Worm (Caenorhabditis elegans) whole organism, L4 larva: Measurements from ENCODE around the gene npr-13.
A peak's percentile ranks its signal among the peaks of the same experiment; 100 is the strongest.

ENCODE experiments used
- F49E8.2 ChIP-seq: sonication (generic microtip); optimal IDR thresholded peaks from 2 replicates; lab custom pipeline; 2016; ENCODE audit warnings: missing compliant biosample characterization, mild to moderate bottlenecking, missing genetic modification characterization, borderline replicate concordance
- R02D3.7 ChIP-seq: fragments of 150-350 bp; sonication (generic microtip); optimal IDR thresholded peaks from 3 replicates; lab custom pipeline; 2014; ENCODE audit warnings: missing biosample characterization, missing genetic modification characterization
- T26A8.4 ChIP-seq: fragments of 200-800 bp; sonication (Bioruptor generic); IDR thresholded peaks from 2 replicates; pipeline ENCODE4 v1.3.6; 2022; ENCODE audit warnings: missing genetic modification characterization, missing compliant biosample characterization
- Y5F2A.4 ChIP-seq: fragments of 200-800 bp; sonication (Bioruptor generic); optimal IDR thresholded peaks from 2 replicates; lab custom pipeline; 2018; ENCODE audit warnings: mild to moderate bottlenecking, missing genetic modification characterization, missing compliant biosample characterization
- Y75B8A.6 ChIP-seq: fragments of 200-800 bp; sonication (Bioruptor generic); IDR thresholded peaks from 2 replicates; pipeline ENCODE4 v1.3.6; 2022; ENCODE audit warnings: missing genetic modification reagents, missing genetic modification characterization, missing compliant biosample characterization
- ZK337.2 ChIP-seq: fragments of 200-800 bp; sonication (Bioruptor generic); IDR thresholded peaks from 2 replicates; pipeline ENCODE4 v1.3.6; 2022; ENCODE audit warnings: missing genetic modification reagents, missing genetic modification characterization, missing compliant biosample characterization
- aha-1 ChIP-seq: fragments of 150-350 bp; peaks from one replicate; lab custom pipeline; 2014; ENCODE audit warnings: missing biosample characterization, missing genetic modification characterization
- aly-2 ChIP-seq: sonication (generic microtip); optimal IDR thresholded peaks from 2 replicates; lab custom pipeline; 2018; ENCODE audit warnings: missing biosample characterization, missing genetic modification characterization
- attf-4 ChIP-seq: sonication (generic microtip); optimal IDR thresholded peaks from 3 replicates; lab custom pipeline; 2017; ENCODE audit warnings: missing biosample characterization, missing genetic modification characterization
- ceh-20 ChIP-seq: fragments of 200-800 bp; sonication (Bioruptor generic); IDR thresholded peaks from 2 replicates; pipeline ENCODE4 v1.3.6; 2022; ENCODE audit warnings: missing genetic modification reagents, missing genetic modification characterization, missing compliant biosample characterization
- ceh-32 ChIP-seq: sonication (generic microtip); optimal IDR thresholded peaks from 2 replicates; lab custom pipeline; 2016; ENCODE audit warnings: mild to moderate bottlenecking, missing genetic modification characterization, missing compliant biosample characterization; ENCODE audit not compliant: poor library complexity
- ceh-82 ChIP-seq: sonication (generic microtip); optimal IDR thresholded peaks from 2 replicates; lab custom pipeline; 2017; ENCODE audit warnings: missing biosample characterization, missing genetic modification characterization
- cey-2 ChIP-seq: sonication (generic microtip); optimal IDR thresholded peaks from 3 replicates; lab custom pipeline; 2017; ENCODE audit warnings: missing genetic modification characterization, mild to moderate bottlenecking, missing compliant biosample characterization, antibody characterized with exemption, borderline replicate concordance; ENCODE audit not compliant: insufficient read depth
- ctbp-1 ChIP-seq: fragments of 200-800 bp; sonication (Bioruptor generic); IDR thresholded peaks from 2 replicates; pipeline ENCODE4 v1.3.6; 2022; ENCODE audit warnings: missing genetic modification reagents, missing genetic modification characterization, missing compliant biosample characterization
- daf-12 ChIP-seq: fragments of 150-350 bp; optimal IDR thresholded peaks from 2 replicates; lab custom pipeline; 2014; ENCODE audit warnings: missing biosample characterization, missing genetic modification reagents, missing genetic modification characterization
- daf-16 ChIP-seq, 3 experiments: sonication (generic microtip); optimal IDR thresholded peaks; 2 replicates each; lab custom pipeline; 2016 to 2017; ENCODE audit warnings: missing genetic modification characterization in 3 of 3, missing genetic modification reagents in 3 of 3, mild to moderate bottlenecking in 2 of 3, missing compliant biosample characterization in 2 of 3, missing biosample characterization in 1 of 3, moderate library complexity in 1 of 3
- duxl-1 ChIP-seq: sonication (generic microtip); optimal IDR thresholded peaks from 2 replicates; lab custom pipeline; 2016; ENCODE audit warnings: mild to moderate bottlenecking, missing genetic modification characterization, moderate library complexity, missing compliant biosample characterization; ENCODE audit not compliant: poor library complexity
- dve-1 ChIP-seq: sonication (generic microtip); optimal IDR thresholded peaks from 2 replicates; lab custom pipeline; 2017; ENCODE audit warnings: antibody characterized with exemption, mild to moderate bottlenecking, missing genetic modification characterization, missing compliant biosample characterization; ENCODE audit not compliant: insufficient read depth
- egl-27 ChIP-seq: sonication (generic microtip); optimal IDR thresholded peaks from 3 replicates; lab custom pipeline; 2017; ENCODE audit warnings: missing biosample characterization, missing genetic modification reagents, missing genetic modification characterization
- gei-8 ChIP-seq: fragments of 200-800 bp; sonication (Bioruptor generic); optimal IDR thresholded peaks from 2 replicates; lab custom pipeline; 2018; ENCODE audit warnings: mild to moderate bottlenecking, missing genetic modification characterization, missing compliant biosample characterization
- hif-1 ChIP-seq, 2 experiments: sonication (generic microtip); optimal IDR thresholded peaks; 2 replicates each; lab custom pipeline; 2016 to 2017; ENCODE audit warnings: missing compliant biosample characterization in 2 of 2, missing genetic modification characterization in 2 of 2, missing genetic modification reagents in 2 of 2, missing genotype in 2 of 2, mild to moderate bottlenecking in 1 of 2
- hlh-30 ChIP-seq: sonication (generic microtip); optimal IDR thresholded peaks from 2 replicates; lab custom pipeline; 2017; ENCODE audit warnings: antibody characterized with exemption, mild to moderate bottlenecking, missing genetic modification characterization, missing compliant biosample characterization; ENCODE audit not compliant: insufficient read depth
- hmg-1.1 ChIP-seq: fragments of 200-800 bp; sonication (Bioruptor generic); IDR thresholded peaks from 2 replicates; pipeline ENCODE4 v1.3.6; 2022; ENCODE audit warnings: missing genetic modification reagents, missing genetic modification characterization, missing compliant biosample characterization
- lin-1 ChIP-seq: fragments of 200-800 bp; sonication (Bioruptor generic); IDR thresholded peaks from 2 replicates; pipeline ENCODE4 v1.3.6; 2022; ENCODE audit warnings: missing genetic modification reagents, missing genetic modification characterization, missing compliant biosample characterization
- lin-39 ChIP-seq: fragments of 150-350 bp; optimal IDR thresholded peaks from 2 replicates; lab custom pipeline; 2014; ENCODE audit warnings: missing biosample characterization, missing genetic modification reagents, missing genetic modification characterization
- lsy-2 ChIP-seq, 2 experiments: fragments of 150-350 bp in 1 of 2; sonication (generic microtip) in 1 of 2; optimal IDR thresholded peaks; 2 replicates each; lab custom pipeline; 2014 to 2017; ENCODE audit warnings: missing biosample characterization in 2 of 2, missing genetic modification characterization in 2 of 2
- madf-5 ChIP-seq, 2 experiments: fragments of 200-800 bp; sonication (Bioruptor generic); IDR thresholded peaks; 2 replicates each; pipeline ENCODE4 v1.3.6; 2022; ENCODE audit warnings: missing compliant biosample characterization in 2 of 2, missing genetic modification characterization in 2 of 2
- mdl-1 ChIP-seq, 2 experiments: fragments of 150-350 bp in 1 of 2; sonication (generic microtip) in 1 of 2; optimal IDR thresholded peaks; 2 replicates each; lab custom pipeline; 2014 to 2017; ENCODE audit warnings: missing biosample characterization in 2 of 2, missing genetic modification characterization in 2 of 2
- mep-1 ChIP-seq: fragments of 150-350 bp; sonication (generic microtip); optimal IDR thresholded peaks from 3 replicates; lab custom pipeline; 2014; ENCODE audit warnings: missing biosample characterization, missing genetic modification characterization
- mxl-2 ChIP-seq: fragments of 200-800 bp; sonication (Bioruptor generic); conservative IDR thresholded peaks from 2 replicates; pipeline ENCODE4 v1.3.6; 2022; ENCODE audit warnings: missing genetic modification reagents, missing genetic modification characterization, missing compliant biosample characterization
- nhr-10 ChIP-seq: fragments of 150-350 bp; optimal IDR thresholded peaks from 2 replicates; lab custom pipeline; 2014; ENCODE audit warnings: missing biosample characterization, missing genetic modification characterization
- nhr-102 ChIP-seq: sonication (generic microtip); optimal IDR thresholded peaks from 2 replicates; lab custom pipeline; 2016; ENCODE audit warnings: mild to moderate bottlenecking, missing genetic modification characterization, moderate library complexity, missing compliant biosample characterization
- nhr-237 ChIP-seq: sonication (generic microtip); optimal IDR thresholded peaks from 2 replicates; lab custom pipeline; 2017; ENCODE audit warnings: missing biosample characterization, missing genetic modification characterization
- nhr-25 ChIP-seq: sonication (generic microtip); optimal IDR thresholded peaks from 2 replicates; lab custom pipeline; 2017; ENCODE audit warnings: missing genetic modification characterization, mild to moderate bottlenecking, missing compliant biosample characterization, antibody characterized with exemption, moderate library complexity, borderline replicate concordance; ENCODE audit not compliant: insufficient read depth
- nhr-77 ChIP-seq: fragments of 150-350 bp; optimal IDR thresholded peaks from 2 replicates; lab custom pipeline; 2014; ENCODE audit warnings: missing biosample characterization, missing genetic modification characterization
- php-3 ChIP-seq: fragments of 200-800 bp; sonication (Bioruptor generic); IDR thresholded peaks from 2 replicates; pipeline ENCODE4 v1.3.6; 2022; ENCODE audit warnings: missing genetic modification reagents, missing genetic modification characterization, missing compliant biosample characterization
- pqm-1 ChIP-seq: sonication (generic microtip); optimal IDR thresholded peaks from 2 replicates; lab custom pipeline; 2017; ENCODE audit warnings: missing biosample characterization, missing genetic modification characterization
- rbr-2 ChIP-seq: sonication (generic microtip); optimal IDR thresholded peaks from 2 replicates; lab custom pipeline; 2016; ENCODE audit warnings: missing genotype, missing genetic modification characterization, missing compliant biosample characterization
- set-16 ChIP-seq: fragments of 200-800 bp; sonication (Bioruptor generic); IDR thresholded peaks from 2 replicates; pipeline ENCODE4 v1.3.6; 2022; ENCODE audit warnings: missing genetic modification reagents, missing genetic modification characterization, missing compliant biosample characterization
- skn-1 ChIP-seq: fragments of 150-350 bp; optimal IDR thresholded peaks from 2 replicates; lab custom pipeline; 2014; ENCODE audit warnings: missing biosample characterization, missing genetic modification characterization
- snpc-1.2 ChIP-seq: fragments of 200-800 bp; sonication (Bioruptor generic); IDR thresholded peaks from 2 replicates; pipeline ENCODE4 v1.3.6; 2022; ENCODE audit warnings: missing genetic modification reagents, missing genetic modification characterization, missing compliant biosample characterization
- tra-1 ChIP-seq: fragments of 200-800 bp; sonication (Bioruptor generic); IDR thresholded peaks from 2 replicates; pipeline ENCODE4 v1.3.6; 2022; ENCODE audit warnings: missing genetic modification reagents, missing genetic modification characterization, missing compliant biosample characterization
- unc-62 ChIP-seq, 3 experiments: fragments of 150-350 bp in 1 of 3; sonication (generic microtip); optimal IDR thresholded peaks in 2 of 3; peaks in 1 of 3; 1 replicate in 1 of 3; 2 replicates in 2 of 3; lab custom pipeline; 2014 to 2017; ENCODE audit warnings: missing biosample characterization in 3 of 3, missing genetic modification characterization in 3 of 3, missing genetic modification reagents in 3 of 3, missing genotype in 1 of 3
- zfp-3 ChIP-seq: fragments of 200-800 bp; sonication (Bioruptor generic); conservative IDR thresholded peaks from 2 replicates; pipeline ENCODE4 v1.3.6; 2022; ENCODE audit warnings: missing genetic modification reagents, missing genetic modification characterization, missing compliant biosample characterization
- zip-11 ChIP-seq: fragments of 200-800 bp; sonication (Bioruptor generic); IDR thresholded peaks from 2 replicates; pipeline ENCODE4 v1.3.6; 2022; ENCODE audit warnings: missing genetic modification characterization, missing compliant biosample characterization
- zip-2 ChIP-seq: fragments of 150-350 bp; optimal IDR thresholded peaks from 2 replicates; lab custom pipeline; 2014; ENCODE audit warnings: missing biosample characterization, missing genetic modification characterization
- ztf-11 ChIP-seq: fragments of 150-350 bp; optimal IDR thresholded peaks from 2 replicates; lab custom pipeline; 2014; ENCODE audit warnings: missing biosample characterization, missing genetic modification characterization
- ztf-7 ChIP-seq: fragments of 150-350 bp; optimal IDR thresholded peaks from 2 replicates; lab custom pipeline; 2014; ENCODE audit warnings: missing biosample characterization, missing genetic modification characterization

Gene npr-13

ce11 chrV:14851972-14852371 is 6.4 kb downstream of the npr-13 start:
- TF ChIP-seq dve-1 (tag; lab: Kevin White, UChicago), result peak; percentile 70
- TF ChIP-seq ceh-32 (tag; lab: Kevin White, UChicago), result no peak
- no peak for TF ChIP-seq daf-16 (GFP tag; optimal IDR thresholded peaks at IDR 0.05; lab: Kevin White, UChicago)
- TF ChIP-seq daf-16 (tag; optimal IDR thresholded peaks at IDR 0.05; lab: Kevin White, UChicago), result peak; percentile 54
- TF ChIP-seq php-3 (GFP tag; lab: Robert Waterston, UW), result peak; percentile 53; the same call in 1 of the 2 replicates

ce11 chrV:14851206-14851605 is 7.2 kb downstream of the npr-13 start:
- TF ChIP-seq ctbp-1 (GFP tag; lab: Robert Waterston, UW) (0 out of 2 replicates have a peak, but pooled peaks have one; percentile 10), mep-1 (tag; lab: Kevin White, UChicago) (peak; percentile 17), mxl-2 (GFP tag; lab: Robert Waterston, UW) (no peak), hif-1 (tag; optimal IDR thresholded peaks at IDR 0.05; lab: Kevin White, UChicago) (no peak), gei-8 (GFP tag; lab: Kevin White, UChicago) (no peak), nhr-102 (tag; lab: Kevin White, UChicago) (no peak), daf-12 (no peak), nhr-25 (tag; lab: Kevin White, UChicago) (no peak), Y75B8A.6 (GFP tag; lab: Robert Waterston, UW) (no peak), ceh-82 (tag; lab: Kevin White, UChicago) (no peak), Y5F2A.4 (GFP tag; lab: Kevin White, UChicago) (no peak), zip-2 (tag; lab: Kevin White, UChicago) (no peak), daf-16 (GFP tag; optimal IDR thresholded peaks at IDR 0.05; lab: Kevin White, UChicago) (no peak), daf-16 (tag; optimal IDR thresholded peaks at IDR 0.05; lab: Kevin White, UChicago) (no peak), duxl-1 (tag; lab: Kevin White, UChicago) (no peak), ZK337.2 (GFP tag; lab: Robert Waterston, UW) (no peak), zip-11 (GFP tag; lab: Robert Waterston, UW) (no peak), lsy-2 (tag; optimal IDR thresholded peaks at IDR 0.05; lab: Kevin White, UChicago) (peak in 1 of 2 experiments; percentile 8), ceh-20 (GFP tag; lab: Robert Waterston, UW) (no peak), R02D3.7 (tag; lab: Kevin White, UChicago) (no peak), lin-1 (no peak), ztf-11 (tag; lab: Kevin White, UChicago) (no peak), set-16 (GFP tag; lab: Robert Waterston, UW) (no peak), unc-62 (GFP tag; optimal IDR thresholded peaks at IDR 0.05 in 1 of 2; lab: Kevin White, UChicago) (no peak), unc-62 (tag; optimal IDR thresholded peaks at IDR 0.05; lab: Kevin White, UChicago) (no peak), snpc-1.2 (GFP tag; lab: Robert Waterston, UW) (no peak), T26A8.4 (GFP tag; lab: Robert Waterston, UW) (no peak), nhr-10 (tag; lab: Kevin White, UChicago) (no peak), egl-27 (tag; lab: Kevin White, UChicago) (no peak), aha-1 (peak; percentile 49), attf-4 (tag; lab: Kevin White, UChicago) (no peak), tra-1 (GFP tag; lab: Robert Waterston, UW) (no peak), skn-1 (tag; lab: Kevin White, UChicago) (no peak), lin-39 (tag; lab: Kevin White, UChicago) (no peak), F49E8.2 (no peak), nhr-237 (tag; lab: Kevin White, UChicago) (no peak), rbr-2 (tag; lab: Kevin White, UChicago) (peak; percentile 9), cey-2 (no peak), ztf-7 (tag; lab: Kevin White, UChicago) (no peak), aly-2 (tag; lab: Kevin White, UChicago) (no peak), mdl-1 (tag; optimal IDR thresholded peaks at IDR 0.05; lab: Kevin White, UChicago) (no peak), nhr-77 (tag; lab: Kevin White, UChicago) (no peak), hmg-1.1 (GFP tag; lab: Robert Waterston, UW) (peak; percentile 63), madf-5 (GFP tag; IDR thresholded peaks at IDR 0.05; lab: Robert Waterston, UW) (no peak), pqm-1 (tag; lab: Kevin White, UChicago) (no peak), hlh-30 (tag; lab: Kevin White, UChicago) (peak; percentile 21), zfp-3 (GFP tag; lab: Robert Waterston, UW) (no peak)
